Fruit fly (Drosophila melanogaster) whole organism, prepupa: Measurements from ENCODE around the gene CG15044.
A peak's percentile ranks its signal among the peaks of the same experiment; 100 is the strongest.

Source experiments
- Blimp-1 ChIP-seq: fragments of 200-800 bp; sonication (Bioruptor generic); optimal IDR thresholded peaks from 3 replicates; lab custom pipeline; 2017; ENCODE audit warnings: missing biosample characterization, missing genetic modification characterization, mild to moderate bottlenecking, moderate library complexity, missing genetic modification reagents
- CG10669 ChIP-seq: fragments of 200-800 bp; sonication (Bioruptor generic); optimal IDR thresholded peaks from 3 replicates; lab custom pipeline; 2018; ENCODE audit warnings: missing biosample characterization, mild to moderate bottlenecking, missing genetic modification characterization, moderate library complexity
- CG11762 ChIP-seq: fragments of 200-800 bp; sonication (Bioruptor generic); optimal IDR thresholded peaks from 3 replicates; lab custom pipeline; 2016; ENCODE audit warnings: missing biosample characterization, missing genetic modification characterization; ENCODE audit not compliant: insufficient read depth
- CG1621 ChIP-seq: fragments of 200-800 bp; sonication (Bioruptor generic); optimal IDR thresholded peaks from 3 replicates; lab custom pipeline; 2018; ENCODE audit warnings: missing biosample characterization, mild to moderate bottlenecking, missing genetic modification characterization
- CG16779 ChIP-seq: fragments of 200-800 bp; sonication (Bioruptor generic); optimal IDR thresholded peaks from 3 replicates; lab custom pipeline; 2017; ENCODE audit warnings: missing biosample characterization, mild to moderate bottlenecking, missing genetic modification characterization
- CG3032 ChIP-seq: fragments of 200-800 bp; optimal IDR thresholded peaks from 2 replicates; lab custom pipeline; 2019; ENCODE audit warnings: missing biosample characterization, mild to moderate bottlenecking, missing genetic modification characterization, moderate library complexity
- CG32006 ChIP-seq: fragments of 200-800 bp; sonication (Bioruptor generic); optimal IDR thresholded peaks from 3 replicates; lab custom pipeline; 2017; ENCODE audit warnings: missing biosample characterization, mild to moderate bottlenecking, missing genetic modification characterization
- CG34406 ChIP-seq: fragments of 200-800 bp; sonication (Bioruptor generic); optimal IDR thresholded peaks from 3 replicates; lab custom pipeline; 2016; ENCODE audit warnings: missing biosample characterization, missing genetic modification characterization
- CG4318 ChIP-seq: fragments of 200-800 bp; sonication (Bioruptor generic); optimal IDR thresholded peaks from 3 replicates; lab custom pipeline; 2017; ENCODE audit warnings: missing biosample characterization, mild to moderate bottlenecking, missing genetic modification characterization
- CG6792 ChIP-seq: fragments of 200-800 bp; sonication (Bioruptor generic); optimal IDR thresholded peaks from 3 replicates; lab custom pipeline; 2016; ENCODE audit warnings: missing biosample characterization, missing genetic modification characterization
- CG6808 ChIP-seq: fragments of 200-800 bp; sonication (Bioruptor generic); optimal IDR thresholded peaks from 3 replicates; lab custom pipeline; 2017; ENCODE audit warnings: missing biosample characterization, missing genetic modification characterization, mild to moderate bottlenecking, moderate library complexity, missing genetic modification reagents
- CG7368 ChIP-seq: fragments of 200-800 bp; sonication (Bioruptor generic); optimal IDR thresholded peaks from 3 replicates; lab custom pipeline; 2016; ENCODE audit warnings: missing biosample characterization, missing genetic modification characterization
- CG8119 ChIP-seq: fragments of 200-800 bp; sonication (Bioruptor generic); IDR thresholded peaks from 3 replicates; pipeline ENCODE4 v1.3.6; 2022; ENCODE audit warnings: missing biosample characterization, missing genetic modification characterization
- CG8632 ChIP-seq: fragments of 200-800 bp; sonication (Bioruptor generic); optimal IDR thresholded peaks from 3 replicates; lab custom pipeline; 2016; ENCODE audit warnings: missing biosample characterization, missing genetic modification characterization
- CG9139 ChIP-seq: fragments of 200-800 bp; sonication (Bioruptor generic); optimal IDR thresholded peaks from 3 replicates; lab custom pipeline; 2017; ENCODE audit warnings: missing biosample characterization, mild to moderate bottlenecking, missing genetic modification characterization
- Eip75B ChIP-seq: fragments of 200-800 bp; sonication (Bioruptor generic); optimal IDR thresholded peaks from 3 replicates; lab custom pipeline; 2016; ENCODE audit warnings: missing biosample characterization, missing genetic modification characterization
- Eip93F ChIP-seq: fragments of 200-800 bp; sonication (Bioruptor generic); optimal IDR thresholded peaks from 2 replicates; lab custom pipeline; 2016; ENCODE audit warnings: missing biosample characterization, mild to moderate bottlenecking, missing genetic modification characterization
- Ets21C ChIP-seq: fragments of 200-800 bp; sonication (Bioruptor generic); optimal IDR thresholded peaks from 3 replicates; lab custom pipeline; 2016; ENCODE audit warnings: missing biosample characterization, missing genetic modification characterization
- Ets96B ChIP-seq: fragments of 200-800 bp; optimal IDR thresholded peaks from 2 replicates; lab custom pipeline; 2019; ENCODE audit warnings: missing biosample characterization, mild to moderate bottlenecking, missing genetic modification characterization, moderate library complexity
- Gug ChIP-seq: fragments of 200-800 bp; sonication (Bioruptor generic); IDR thresholded peaks from 2 replicates; pipeline ENCODE4 v1.3.6; 2022; ENCODE audit warnings: missing biosample characterization, missing genetic modification characterization
- Hr38 ChIP-seq: sonication (Bioruptor generic); optimal IDR thresholded peaks from 2 replicates; lab custom pipeline; 2016; ENCODE audit warnings: missing biosample characterization, missing genetic modification characterization
- OdsH ChIP-seq: fragments of 200-800 bp; sonication (Bioruptor generic); optimal IDR thresholded peaks from 3 replicates; lab custom pipeline; 2016; ENCODE audit warnings: missing biosample characterization, missing genetic modification characterization
- Smox ChIP-seq: fragments of 200-800 bp; sonication (Bioruptor generic); optimal IDR thresholded peaks from 3 replicates; lab custom pipeline; 2016; ENCODE audit warnings: missing biosample characterization, missing genetic modification characterization
- Sox102F ChIP-seq: fragments of 200-800 bp; sonication (Bioruptor generic); optimal IDR thresholded peaks from 2 replicates; lab custom pipeline; 2016; ENCODE audit warnings: missing biosample characterization, mild to moderate bottlenecking, missing genetic modification characterization
- Sox14 ChIP-seq: fragments of 200-800 bp; sonication (Bioruptor generic); optimal IDR thresholded peaks from 3 replicates; lab custom pipeline; 2016; ENCODE audit warnings: missing biosample characterization, missing genetic modification characterization
- Sox15 ChIP-seq: fragments of 200-800 bp; sonication (Bioruptor generic); optimal IDR thresholded peaks from 3 replicates; lab custom pipeline; 2016; ENCODE audit warnings: missing biosample characterization, missing genetic modification characterization
- achi ChIP-seq: fragments of 200-800 bp; sonication (Bioruptor generic); optimal IDR thresholded peaks from 3 replicates; lab custom pipeline; 2016; ENCODE audit warnings: missing biosample characterization, missing genetic modification characterization
- acj6 ChIP-seq: fragments of 200-800 bp; sonication (Bioruptor generic); optimal IDR thresholded peaks from 3 replicates; lab custom pipeline; 2016; ENCODE audit warnings: missing biosample characterization, missing genetic modification characterization
- cyc ChIP-seq: fragments of 200-800 bp; sonication (Bioruptor generic); optimal IDR thresholded peaks from 3 replicates; lab custom pipeline; 2016; ENCODE audit warnings: missing biosample characterization, missing genetic modification characterization
- dac ChIP-seq: fragments of 200-800 bp; sonication (Bioruptor generic); optimal IDR thresholded peaks from 2 replicates; lab custom pipeline; 2017; ENCODE audit warnings: missing biosample characterization, mild to moderate bottlenecking, missing genetic modification characterization
- dsx ChIP-seq: fragments of 200-800 bp; optimal IDR thresholded peaks from 3 replicates; lab custom pipeline; 2019; ENCODE audit warnings: missing biosample characterization, mild to moderate bottlenecking, missing genetic modification characterization, moderate library complexity; ENCODE audit not compliant: poor library complexity, severe bottlenecking
- eg ChIP-seq: fragments of 200-800 bp; sonication (Bioruptor generic); IDR thresholded peaks from 3 replicates; pipeline ENCODE4 v1.3.6; 2022; ENCODE audit warnings: missing biosample characterization, missing genetic modification characterization
- esn ChIP-seq: fragments of 200-800 bp; sonication (Bioruptor generic); optimal IDR thresholded peaks from 2 replicates; lab custom pipeline; 2016; ENCODE audit warnings: missing biosample characterization, mild to moderate bottlenecking, missing genetic modification characterization, moderate library complexity
- fkh ChIP-seq: fragments of 200-800 bp; sonication (Bioruptor generic); optimal IDR thresholded peaks from 3 replicates; lab custom pipeline; 2017; ENCODE audit warnings: missing biosample characterization, mild to moderate bottlenecking, missing genetic modification characterization, moderate library complexity
- lz ChIP-seq: fragments of 200-800 bp; sonication (Bioruptor generic); optimal IDR thresholded peaks from 3 replicates; lab custom pipeline; 2016; ENCODE audit warnings: missing biosample characterization, missing genetic modification characterization
- net ChIP-seq: fragments of 200-800 bp; sonication (Bioruptor generic); optimal IDR thresholded peaks from 3 replicates; lab custom pipeline; 2016; ENCODE audit warnings: missing biosample characterization, missing genetic modification characterization
- pdm3 ChIP-seq: fragments of 200-800 bp; sonication (Bioruptor generic); optimal IDR thresholded peaks from 3 replicates; lab custom pipeline; 2016; ENCODE audit warnings: missing biosample characterization, missing genetic modification characterization
- salr ChIP-seq, 2 experiments: fragments of 200-800 bp; sonication (Bioruptor generic); optimal IDR thresholded peaks; 3 replicates each; lab custom pipeline; 2016 to 2018; ENCODE audit warnings: missing biosample characterization in 2 of 2, missing genetic modification characterization in 2 of 2, mild to moderate bottlenecking in 1 of 2
- spab ChIP-seq: fragments of 200-800 bp; sonication (Bioruptor generic); optimal IDR thresholded peaks from 2 replicates; lab custom pipeline; 2017; ENCODE audit warnings: missing biosample characterization, mild to moderate bottlenecking, missing genetic modification characterization, missing genetic modification reagents
- svp ChIP-seq: fragments of 200-800 bp; sonication (Bioruptor generic); peaks from one replicate; lab custom pipeline; 2016; ENCODE audit warnings: missing biosample characterization, missing genetic modification characterization
- vri ChIP-seq: fragments of 200-800 bp; sonication (Bioruptor generic); optimal IDR thresholded peaks from 3 replicates; lab custom pipeline; 2016; ENCODE audit warnings: missing biosample characterization, mild to moderate bottlenecking, missing genetic modification characterization

Gene CG15044

DNA sequence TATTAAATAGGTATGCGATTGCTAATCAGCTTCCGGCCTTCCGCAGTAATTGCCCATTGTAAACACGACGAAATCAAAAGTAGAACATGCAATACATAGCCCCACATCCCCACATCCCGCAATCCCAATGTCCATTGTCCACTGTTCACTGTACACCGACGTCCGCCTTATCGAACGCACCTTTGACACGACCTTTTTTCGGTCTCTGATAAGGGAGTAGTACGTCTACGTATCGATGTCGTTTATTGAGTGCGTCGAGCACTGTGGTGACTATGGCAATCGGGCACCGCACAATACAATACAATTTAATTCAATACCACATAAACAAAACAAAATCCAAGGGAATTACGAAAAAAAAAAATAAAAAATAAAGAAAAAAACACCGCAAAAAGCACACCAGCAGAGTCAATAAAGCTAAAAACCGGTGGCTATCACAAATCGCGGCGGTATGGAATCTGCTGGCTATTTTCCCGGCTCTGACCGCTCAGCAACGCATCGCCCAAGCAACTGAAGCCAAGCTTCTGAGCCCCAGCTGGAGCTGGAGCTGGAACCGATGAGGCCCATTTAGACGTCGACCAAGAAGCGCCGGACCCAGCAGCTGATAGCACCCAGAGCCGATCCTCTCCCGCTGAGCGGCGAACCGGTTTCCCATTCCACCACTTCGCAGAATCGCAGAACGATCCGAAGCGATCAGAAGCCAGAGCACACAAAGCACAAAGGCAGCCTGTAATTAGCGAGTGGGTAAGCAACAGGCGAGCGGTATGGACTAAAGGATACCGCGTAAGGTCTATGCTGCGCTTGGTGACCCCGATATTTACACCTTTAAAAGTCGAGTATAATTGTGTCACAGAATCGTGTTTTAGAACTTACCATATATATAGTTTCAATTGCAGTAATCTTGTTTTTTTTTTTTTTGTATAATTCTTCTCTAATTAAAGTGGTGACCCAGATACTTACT, 8.3 kb downstream of the CG15044 start, which contains the start of gene Hayan (continued):
- peak; percentile 14 for TF ChIP-seq dsx (GFP tag; lab: Kevin White, UChicago)
- no peak for TF ChIP-seq salr (GFP tag; optimal IDR thresholded peaks at IDR 0.05; lab: Kevin White, UChicago)
- TF ChIP-seq CG4318 (GFP tag; lab: Kevin White, UChicago): no peak
- TF ChIP-seq CG8119 (GFP tag; lab: Robert Waterston, UW): peak; percentile 41; the same call in 1 of the 3 replicates
- no peak for TF ChIP-seq CG11762 (GFP tag; lab: Kevin White, UChicago)
- no peak for TF ChIP-seq Hr38 (GFP tag; lab: Kevin White, UChicago)
- no peak for TF ChIP-seq fkh (GFP tag; lab: Kevin White, UChicago)
- no peak for TF ChIP-seq CG8632 (GFP tag; lab: Kevin White, UChicago)
- no peak for TF ChIP-seq Blimp-1 (GFP tag; lab: Kevin White, UChicago)
- TF ChIP-seq Sox15 (GFP tag; lab: Kevin White, UChicago): no peak
- TF ChIP-seq CG3032 (tag; lab: Kevin White, UChicago): peak; percentile 20
- TF ChIP-seq CG6792 (GFP tag; lab: Kevin White, UChicago): peak; percentile 6
- no peak for TF ChIP-seq lz (GFP tag; lab: Kevin White, UChicago)
- TF ChIP-seq Eip93F (GFP tag; lab: Kevin White, UChicago): no peak
- TF ChIP-seq CG16779 (tag; lab: Kevin White, UChicago): peak; percentile 63
- TF ChIP-seq pdm3: peak; percentile 38
- TF ChIP-seq Eip75B (GFP tag; lab: Kevin White, UChicago): peak; percentile 27
- no peak for TF ChIP-seq dac (GFP tag; lab: Kevin White, UChicago)
- peak; percentile 85 for TF ChIP-seq CG6808
- peak; percentile 29 for TF ChIP-seq spab (GFP tag; lab: Kevin White, UChicago)
- no peak for TF ChIP-seq cyc (GFP tag; lab: Kevin White, UChicago)
- TF ChIP-seq OdsH (GFP tag; lab: Kevin White, UChicago): peak; percentile 6
- no peak for TF ChIP-seq CG7368
- no peak for TF ChIP-seq Gug (GFP tag; lab: Robert Waterston, UW)
- TF ChIP-seq Sox14 (GFP tag; lab: Kevin White, UChicago): peak; percentile 23

DNA sequence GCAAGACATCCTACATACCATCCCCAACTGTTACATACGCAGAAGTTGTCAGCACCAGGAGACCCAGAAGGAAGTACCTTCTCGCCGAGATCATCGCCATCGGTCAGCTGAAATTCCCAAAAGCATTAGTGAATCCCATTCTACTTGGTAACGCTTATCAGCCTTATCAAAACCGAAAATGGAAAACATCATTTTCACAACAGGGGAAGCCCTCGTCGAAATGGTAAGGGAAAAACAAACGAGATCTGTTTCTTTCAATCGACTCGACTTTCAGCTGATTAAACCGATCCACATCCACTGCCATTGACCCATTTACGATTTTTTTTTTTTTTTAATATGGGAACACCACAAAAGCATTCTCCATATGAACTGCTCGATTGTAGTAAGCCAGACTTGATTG, 9.3 kb downstream of the CG15044 start:
- no peak for TF ChIP-seq esn (GFP tag; lab: Kevin White, UChicago)
- TF ChIP-seq spab (GFP tag; lab: Kevin White, UChicago): no peak
- no peak for TF ChIP-seq Sox102F

DNA sequence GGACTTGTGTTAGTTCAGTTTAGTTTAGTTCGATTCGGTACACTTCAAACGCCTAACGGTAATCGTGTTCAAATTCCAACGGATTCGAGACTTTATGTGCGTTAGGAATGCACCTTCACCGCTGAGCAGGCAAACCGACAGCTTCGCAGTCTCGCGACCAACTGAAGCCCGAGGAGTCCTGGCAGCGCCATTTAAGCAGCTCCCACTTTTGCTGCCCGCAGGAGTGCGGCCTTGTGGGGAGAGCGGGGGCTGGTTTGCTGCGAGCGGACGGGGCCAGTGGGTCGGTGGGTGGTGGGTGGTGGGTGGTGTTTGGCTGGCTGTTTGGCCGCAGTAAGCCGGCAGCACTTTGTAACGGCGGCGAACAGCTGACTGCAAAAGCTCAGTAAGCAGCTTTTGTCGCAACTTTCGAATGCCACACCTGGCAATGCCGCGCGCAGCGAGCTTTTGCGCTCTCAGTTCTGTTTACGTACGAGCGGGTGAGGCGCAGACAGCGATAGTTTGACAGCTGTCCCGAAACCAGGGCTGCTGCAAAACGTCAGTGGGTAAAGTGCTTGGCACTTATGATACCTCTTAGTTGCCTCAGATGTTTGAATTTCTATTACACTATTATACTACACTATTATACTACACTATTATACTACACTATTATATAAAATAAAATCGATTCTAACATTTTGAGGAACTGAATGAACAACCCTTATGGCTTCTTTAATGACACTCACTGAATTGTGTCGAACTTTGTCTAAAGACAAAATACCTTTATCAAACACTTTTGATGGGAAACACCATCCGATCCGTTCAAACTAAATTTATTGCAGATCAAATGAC, 12.3 kb downstream of the CG15044 start, which contains the start of gene CG32547:
TSS of gene CG32547 (minus strand) at position 181 of the 828 bp plus-strand sequence.
- no peak for TF ChIP-seq net
- no peak for TF ChIP-seq vri (GFP tag; lab: Kevin White, UChicago)
- no peak for TF ChIP-seq Blimp-1 (GFP tag; lab: Kevin White, UChicago)
- no peak for TF ChIP-seq acj6 (GFP tag; lab: Kevin White, UChicago)
- no peak for TF ChIP-seq CG11762 (GFP tag; lab: Kevin White, UChicago)
- peak; percentile 2 for TF ChIP-seq Ets96B (tag; lab: Kevin White, UChicago)
- no peak for TF ChIP-seq CG34406
- no peak for TF ChIP-seq Eip93F (GFP tag; lab: Kevin White, UChicago)
- TF ChIP-seq CG32006 (GFP tag; lab: Kevin White, UChicago): peak; percentile 23
- TF ChIP-seq dac (GFP tag; lab: Kevin White, UChicago): no peak
- no peak for TF ChIP-seq Smox
- TF ChIP-seq CG6792 (GFP tag; lab: Kevin White, UChicago): no peak
- TF ChIP-seq CG16779 (tag; lab: Kevin White, UChicago): no peak
- peak; percentile 36 for TF ChIP-seq svp
- no peak for TF ChIP-seq CG9139 (GFP tag; lab: Kevin White, UChicago)
- TF ChIP-seq Hr38 (GFP tag; lab: Kevin White, UChicago): no peak
- TF ChIP-seq CG7368: no peak
- peak; percentile 91 for TF ChIP-seq achi (GFP tag; lab: Kevin White, UChicago)
- TF ChIP-seq esn (GFP tag; lab: Kevin White, UChicago): peak; percentile 14
- TF ChIP-seq CG8119 (GFP tag; lab: Robert Waterston, UW): no peak; the same call in 2 of the 3 replicates
- TF ChIP-seq Gug (GFP tag; lab: Robert Waterston, UW): no peak
- TF ChIP-seq eg: peak; percentile 15; the same call in 2 of the 3 replicates
- no peak for TF ChIP-seq Ets21C (GFP tag; lab: Kevin White, UChicago)
- no peak for TF ChIP-seq spab (GFP tag; lab: Kevin White, UChicago)
- TF ChIP-seq cyc (GFP tag; lab: Kevin White, UChicago): no peak
- peak; percentile 21 for TF ChIP-seq CG10669
- TF ChIP-seq CG8632 (GFP tag; lab: Kevin White, UChicago): no peak
- no peak for TF ChIP-seq CG1621 (tag; lab: Kevin White, UChicago)
